Worm (Caenorhabditis elegans): ENCODE data around the gene otub-3.

- TF ChIP-seq rnt-1 (tag; optimal IDR thresholded peaks at IDR 0.05) (no peak), ama-1 (optimal IDR thresholded peaks at IDR 0.05) (no peak), dmd-4 (tag; optimal IDR thresholded peaks at IDR 0.05; ENCODE audit: borderline replicate concordance) (no peak), lin-11 (tag; optimal IDR thresholded peaks at IDR 0.05) (no peak), dve-1 (tag; optimal IDR thresholded peaks at IDR 0.05) (no peak), tbx-7 (tag; optimal IDR thresholded peaks at IDR 0.05) (no peak), ceh-14 (tag; optimal IDR thresholded peaks at IDR 0.05) (no peak), pqm-1 (tag; optimal IDR thresholded peaks at IDR 0.05) (no peak), ceh-19 (GFP tag; optimal IDR thresholded peaks at IDR 0.05) (no peak), fkh-10 (GFP tag; optimal IDR thresholded peaks at IDR 0.05) (no peak), gmeb-2 (tag; optimal IDR thresholded peaks at IDR 0.05) (no peak), hlh-15 (tag; optimal IDR thresholded peaks at IDR 0.05) (no peak), nfya-1 (tag; optimal IDR thresholded peaks at IDR 0.05) (no peak)
Observed at ce11 chrIV:8778045-8778444, 50.1 kb downstream of the otub-3 start, which contains the start of gene C33D9.6.
